Fruit fly (Drosophila melanogaster) whole organism, embryonic: ENCODE measurements around the gene Snapin.
A peak's percentile ranks its signal among the peaks of the same experiment; 100 is the strongest.

Experiments
- Bteb2 ChIP-seq: fragments of 200-800 bp; sonication (Bioruptor generic); optimal IDR thresholded peaks from 2 replicates; lab custom pipeline; 2016; ENCODE audit warnings: missing biosample characterization, missing genetic modification characterization
- CG10274 ChIP-seq: fragments of 200-800 bp; sonication (Bioruptor generic); optimal IDR thresholded peaks from 3 replicates; lab custom pipeline; 2017; ENCODE audit warnings: missing biosample characterization, mild to moderate bottlenecking, missing genetic modification characterization
- CG10321 ChIP-seq: fragments of 200-800 bp; sonication (Bioruptor generic); IDR thresholded peaks from 2 replicates; pipeline ENCODE4 v1.3.6; 2022; ENCODE audit warnings: missing biosample characterization, missing genetic modification characterization
- CG10431 ChIP-seq: fragments of 200-800 bp; sonication (Bioruptor generic); optimal IDR thresholded peaks from 3 replicates; lab custom pipeline; 2018; ENCODE audit warnings: missing biosample characterization, mild to moderate bottlenecking, missing genetic modification characterization
- CG10543 ChIP-seq: fragments of 200-800 bp; sonication (Bioruptor generic); optimal IDR thresholded peaks from 3 replicates; lab custom pipeline; 2017; ENCODE audit warnings: missing biosample characterization, mild to moderate bottlenecking, missing genetic modification characterization, moderate library complexity
- CG11093 ChIP-seq: fragments of 200-800 bp; sonication (Bioruptor generic); IDR thresholded peaks from 3 replicates; pipeline ENCODE4 v1.3.6; 2022; ENCODE audit warnings: missing biosample characterization, missing genetic modification characterization
- CG11723 ChIP-seq: fragments of 200-800 bp; sonication (Bioruptor generic); optimal IDR thresholded peaks from 2 replicates; lab custom pipeline; 2017; ENCODE audit warnings: missing biosample characterization, mild to moderate bottlenecking, missing genetic modification characterization
- CG12942 ChIP-seq: fragments of 200-800 bp; sonication (Bioruptor generic); optimal IDR thresholded peaks from 3 replicates; lab custom pipeline; 2016; ENCODE audit warnings: missing biosample characterization, missing genetic modification characterization
- CG14441 ChIP-seq: fragments of 200-800 bp; sonication (Bioruptor generic); IDR thresholded peaks from 2 replicates; pipeline ENCODE4 v1.3.6; 2022; ENCODE audit warnings: missing biosample characterization, missing genetic modification characterization
- CG2202 ChIP-seq: fragments of 200-800 bp; sonication (Bioruptor generic); optimal IDR thresholded peaks from 2 replicates; lab custom pipeline; 2018; ENCODE audit warnings: missing biosample characterization, mild to moderate bottlenecking, missing genetic modification characterization
- CG32532 ChIP-seq: fragments of 200-800 bp; sonication (Bioruptor generic); IDR thresholded peaks from 2 replicates; pipeline ENCODE4 v1.3.6; 2022; ENCODE audit warnings: missing biosample characterization, missing genetic modification characterization
- CG32772 ChIP-seq: fragments of 200-800 bp; sonication (Bioruptor generic); IDR thresholded peaks from 2 replicates; pipeline ENCODE4 v1.3.6; 2022; ENCODE audit warnings: missing biosample characterization, missing genetic modification characterization
- CG33213 ChIP-seq: fragments of 200-800 bp; sonication (Bioruptor generic); optimal IDR thresholded peaks from 3 replicates; lab custom pipeline; 2016; ENCODE audit warnings: missing biosample characterization, missing genetic modification characterization
- CG4820 ChIP-seq: fragments of 200-800 bp; sonication (Bioruptor generic); optimal IDR thresholded peaks from 3 replicates; lab custom pipeline; 2016; ENCODE audit warnings: missing biosample characterization, missing genetic modification characterization
- CG5953 ChIP-seq: fragments of 200-800 bp; sonication (Bioruptor generic); IDR thresholded peaks from 2 replicates; pipeline ENCODE4 v1.3.6; 2022; ENCODE audit warnings: missing biosample characterization, missing genetic modification characterization
- CG6765 ChIP-seq: fragments of 200-800 bp; sonication (Bioruptor generic); optimal IDR thresholded peaks from 3 replicates; lab custom pipeline; 2017; ENCODE audit warnings: missing biosample characterization, mild to moderate bottlenecking, missing genetic modification characterization
- CG7556 ChIP-seq: fragments of 200-800 bp; sonication (Bioruptor generic); optimal IDR thresholded peaks from 2 replicates; lab custom pipeline; 2017; ENCODE audit warnings: missing biosample characterization, mild to moderate bottlenecking, missing genetic modification characterization
- CG8765 ChIP-seq: fragments of 200-800 bp; sonication (Bioruptor generic); IDR thresholded peaks from 2 replicates; pipeline ENCODE4 v1.3.6; 2022; ENCODE audit warnings: missing biosample characterization, missing genetic modification characterization
- CG9215 ChIP-seq: fragments of 200-800 bp; sonication (Bioruptor generic); IDR thresholded peaks from 2 replicates; pipeline ENCODE4 v1.3.6; 2022; ENCODE audit warnings: missing biosample characterization, missing genetic modification characterization
- CoRest ChIP-seq: fragments of 200-800 bp; sonication (Bioruptor generic); optimal IDR thresholded peaks from 3 replicates; lab custom pipeline; 2018; ENCODE audit warnings: missing biosample characterization, mild to moderate bottlenecking, missing genetic modification characterization, moderate library complexity
- D19B ChIP-seq: fragments of 200-800 bp; sonication (Bioruptor generic); optimal IDR thresholded peaks from 2 replicates; lab custom pipeline; 2017; ENCODE audit warnings: missing biosample characterization, mild to moderate bottlenecking, missing genetic modification characterization
- Dip3 ChIP-seq: fragments of 200-800 bp; sonication (Bioruptor generic); optimal IDR thresholded peaks from 3 replicates; lab custom pipeline; 2016; ENCODE audit warnings: missing biosample characterization, missing genetic modification characterization
- Eip74EF ChIP-seq, 2 experiments: fragments of 200-800 bp in 1 of 2; fragments of >200 bp in 1 of 2; sonication (Bioruptor generic) in 1 of 2; optimal IDR thresholded peaks; 2 replicates each; lab custom pipeline; 2017 to 2019; ENCODE audit warnings: missing biosample characterization in 2 of 2, missing genetic modification characterization in 2 of 2, mild to moderate bottlenecking in 1 of 2, moderate library complexity in 1 of 2
- Elba2 ChIP-seq: fragments of 200-800 bp; sonication (Bioruptor generic); optimal IDR thresholded peaks from 3 replicates; lab custom pipeline; 2016; ENCODE audit warnings: missing biosample characterization, missing genetic modification characterization
- Gsc ChIP-seq: fragments of 200-800 bp; sonication (Bioruptor generic); IDR thresholded peaks from 2 replicates; pipeline ENCODE4 v1.3.6; 2022; ENCODE audit warnings: missing biosample characterization, missing genetic modification characterization
- HLHmδ ChIP-seq: fragments of 200-800 bp; sonication (Bioruptor generic); optimal IDR thresholded peaks from 2 replicates; lab custom pipeline; 2018; ENCODE audit warnings: missing biosample characterization, mild to moderate bottlenecking, missing genetic modification characterization, moderate library complexity
- Hey ChIP-seq: fragments of 200-800 bp; sonication (Bioruptor generic); optimal IDR thresholded peaks from 3 replicates; lab custom pipeline; 2018; ENCODE audit warnings: missing biosample characterization, mild to moderate bottlenecking, missing genetic modification characterization
- Hr3 ChIP-seq: fragments of 200-800 bp; sonication (Bioruptor generic); optimal IDR thresholded peaks from 3 replicates; lab custom pipeline; 2016; ENCODE audit warnings: missing biosample characterization, missing genetic modification characterization
- MBD-R2 ChIP-seq: fragments of 200-800 bp; sonication (Bioruptor generic); IDR thresholded peaks from 2 replicates; pipeline ENCODE4 v1.3.6; 2022; ENCODE audit warnings: missing biosample characterization, missing genetic modification characterization
- NC2α ChIP-seq: fragments of 200-800 bp; sonication (Bioruptor generic); optimal IDR thresholded peaks from 2 replicates; lab custom pipeline; 2016; ENCODE audit warnings: missing biosample characterization, missing genetic modification characterization
- NC2β ChIP-seq: fragments of 200-800 bp; sonication (Bioruptor generic); optimal IDR thresholded peaks from 2 replicates; lab custom pipeline; 2016; ENCODE audit warnings: missing biosample characterization, missing genetic modification characterization
- Nf-YB ChIP-seq: fragments of 200-800 bp; sonication (Bioruptor generic); optimal IDR thresholded peaks from 3 replicates; lab custom pipeline; 2019; ENCODE audit warnings: missing biosample characterization, mild to moderate bottlenecking, missing genetic modification characterization, moderate library complexity
- Rx ChIP-seq: fragments of 200-800 bp; sonication (Bioruptor generic); IDR thresholded peaks from 2 replicates; pipeline ENCODE4 v1.3.6; 2022; ENCODE audit warnings: missing biosample characterization, missing genetic modification characterization
- Spps ChIP-seq: fragments of 200-800 bp; sonication (Bioruptor generic); optimal IDR thresholded peaks from 2 replicates; lab custom pipeline; 2018; ENCODE audit warnings: missing biosample characterization, mild to moderate bottlenecking, missing genetic modification characterization
- TFAM ChIP-seq: fragments of 200-800 bp; sonication (Bioruptor generic); optimal IDR thresholded peaks from 2 replicates; lab custom pipeline; 2017; ENCODE audit warnings: missing biosample characterization, missing genetic modification characterization, inconsistent platforms
- Taf1 ChIP-seq: fragments of 200-800 bp; sonication (Bioruptor generic); IDR thresholded peaks from 2 replicates; pipeline ENCODE4 v1.3.6; 2022; ENCODE audit warnings: missing biosample characterization, missing genetic modification characterization
- ara ChIP-seq: fragments of 200-800 bp; sonication (Bioruptor generic); IDR thresholded peaks from 2 replicates; pipeline ENCODE4 v1.3.6; 2022; ENCODE audit warnings: missing biosample characterization, missing genetic modification characterization
- chinmo ChIP-seq: fragments of 200-800 bp; sonication (Bioruptor generic); IDR thresholded peaks from 4 replicates; pipeline ENCODE4 v1.3.6; 2022; ENCODE audit warnings: missing biosample characterization, missing genetic modification characterization; ENCODE audit not compliant: partially characterized antibody
- crol ChIP-seq: fragments of 200-800 bp; sonication (Bioruptor generic); IDR thresholded peaks from 2 replicates; pipeline ENCODE4 v1.3.6; 2022; ENCODE audit warnings: missing biosample characterization, missing genetic modification characterization
- esg ChIP-seq: fragments of 200-800 bp; sonication (Bioruptor generic); conservative IDR thresholded peaks from 2 replicates; pipeline ENCODE4 v1.3.6; 2022; ENCODE audit warnings: missing biosample characterization, missing genetic modification characterization
- fd96Cb ChIP-seq: fragments of 200-800 bp; sonication (Bioruptor generic); optimal IDR thresholded peaks from 2 replicates; lab custom pipeline; 2018; ENCODE audit warnings: missing biosample characterization, mild to moderate bottlenecking, missing genetic modification characterization, moderate library complexity
- gcm ChIP-seq: fragments of 200-800 bp; sonication (Bioruptor generic); optimal IDR thresholded peaks from 2 replicates; lab custom pipeline; 2019; ENCODE audit warnings: missing biosample characterization, mild to moderate bottlenecking, missing genetic modification characterization, moderate library complexity
- gt ChIP-seq: fragments of 200-800 bp; sonication (Bioruptor generic); IDR thresholded peaks from 2 replicates; pipeline ENCODE4 v1.3.6; 2022; ENCODE audit warnings: missing biosample characterization, missing genetic modification characterization
- lov ChIP-seq, 2 experiments: fragments of 200-800 bp in 1 of 2; fragments of >200 bp in 1 of 2; sonication (Bioruptor generic) in 1 of 2; IDR thresholded peaks in 1 of 2; optimal IDR thresholded peaks in 1 of 2; 2 replicates in 1 of 2; 3 replicates in 1 of 2; pipeline versions ENCODE4 v1.3.6 to Lab custom; 2017 to 2022; ENCODE audit warnings: missing biosample characterization in 1 of 2, missing genetic modification characterization in 1 of 2
- maf-S ChIP-seq: fragments of 200-800 bp; sonication (Bioruptor generic); optimal IDR thresholded peaks from 2 replicates; lab custom pipeline; 2016; ENCODE audit warnings: missing biosample characterization, missing genetic modification characterization
- rib ChIP-seq: fragments of 200-800 bp; sonication (Bioruptor generic); IDR thresholded peaks from 2 replicates; pipeline ENCODE4 v1.3.6; 2022; ENCODE audit warnings: missing biosample characterization, missing genetic modification characterization
- sd ChIP-seq: fragments of 200-800 bp; sonication (Bioruptor generic); optimal IDR thresholded peaks from 3 replicates; lab custom pipeline; 2018; ENCODE audit warnings: missing biosample characterization, mild to moderate bottlenecking, missing genetic modification characterization, moderate library complexity
- sens-2 ChIP-seq: fragments of 200-800 bp; sonication (Bioruptor generic); IDR thresholded peaks from 2 replicates; pipeline ENCODE4 v1.3.6; 2022; ENCODE audit warnings: missing biosample characterization, missing genetic modification characterization
- slp2 ChIP-seq: fragments of 200-800 bp; sonication (Bioruptor generic); optimal IDR thresholded peaks from 2 replicates; lab custom pipeline; 2016; ENCODE audit warnings: missing biosample characterization, missing genetic modification characterization
- sr ChIP-seq: fragments of 200-800 bp; sonication (Bioruptor generic); IDR thresholded peaks from 3 replicates; pipeline ENCODE4 v1.3.6; 2022; ENCODE audit warnings: missing biosample characterization, missing genetic modification characterization
- ssp ChIP-seq: fragments of 200-800 bp; sonication (Bioruptor generic); IDR thresholded peaks from 2 replicates; pipeline ENCODE4 v1.3.6; 2022; ENCODE audit warnings: missing biosample characterization, missing genetic modification characterization
- wek ChIP-seq: fragments of 200-800 bp; sonication (Bioruptor generic); optimal IDR thresholded peaks from 3 replicates; lab custom pipeline; 2018; ENCODE audit warnings: missing biosample characterization, mild to moderate bottlenecking, missing genetic modification characterization, moderate library complexity

Snapin gene

DNA sequence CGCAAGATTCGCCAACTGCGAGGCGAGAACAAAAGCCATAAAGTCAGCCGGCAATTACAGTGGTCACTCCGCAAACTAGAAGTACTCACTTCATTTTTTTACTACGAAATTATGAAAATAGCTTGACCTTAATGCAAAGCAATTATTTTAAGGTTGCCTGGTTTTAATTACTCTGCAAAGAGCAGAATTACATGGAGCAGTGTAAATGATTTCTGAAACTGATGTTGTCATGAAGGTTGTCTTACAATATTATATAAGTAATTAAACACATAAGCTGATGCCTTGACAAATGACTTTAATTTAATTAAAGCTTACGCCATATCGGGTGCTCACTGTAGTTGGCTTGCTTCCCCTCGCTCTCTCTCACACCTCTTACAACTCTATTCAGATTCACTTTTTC is 25.3 kb downstream of the Snapin start (continued):
- no peak for TF ChIP-seq HLHmδ (GFP tag; lab: Kevin White, UChicago)
- TF ChIP-seq NC2α: no peak
- peak; percentile 39 for TF ChIP-seq crol (GFP tag; lab: Robert Waterston, UW)
- TF ChIP-seq CG32532: peak; percentile 71
- TF ChIP-seq CG11093 (GFP tag; lab: Robert Waterston, UW): no peak
- TF ChIP-seq MBD-R2 (GFP tag; lab: Robert Waterston, UW): no peak; the same call in 1 of the 2 replicates
- no peak for TF ChIP-seq ara (GFP tag; lab: Robert Waterston, UW)
- peak; percentile 26 for TF ChIP-seq fd96Cb (tag; lab: Kevin White, UChicago)
- peak; percentile 27 for TF ChIP-seq CG6765 (GFP tag; lab: Kevin White, UChicago)
- TF ChIP-seq Taf1 (GFP tag; lab: Robert Waterston, UW): no peak
- peak; percentile 56 for TF ChIP-seq CoRest
- no peak for TF ChIP-seq CG10543
- no peak for TF ChIP-seq CG33213
- TF ChIP-seq CG8765 (GFP tag; lab: Robert Waterston, UW): no peak
- no peak for TF ChIP-seq CG10321
- no peak for TF ChIP-seq Rx (GFP tag; lab: Robert Waterston, UW)
- TF ChIP-seq CG32772: no peak
- TF ChIP-seq sd (tag; lab: Kevin White, UChicago): no peak
- peak; percentile 3 for TF ChIP-seq Hr3
- TF ChIP-seq Dip3 (GFP tag; lab: Kevin White, UChicago): peak; percentile 58
- TF ChIP-seq lov (optimal IDR thresholded peaks at IDR 0.05; lab: Kevin White, UChicago): no peak
- TF ChIP-seq lov (GFP tag; IDR thresholded peaks at IDR 0.05; lab: Robert Waterston, UW): no peak
- peak; percentile 17 for TF ChIP-seq slp2 (GFP tag; lab: Kevin White, UChicago)
- no peak for TF ChIP-seq Nf-YB
- TF ChIP-seq CG2202: no peak
- TF ChIP-seq ssp (GFP tag; lab: Robert Waterston, UW): 0 out of 2 replicates have a peak, but pooled peaks have one; percentile 9
- TF ChIP-seq wek (GFP tag; lab: Kevin White, UChicago): no peak
- TF ChIP-seq NC2β (GFP tag; lab: Kevin White, UChicago): no peak
- peak; percentile 38 for TF ChIP-seq D19B (GFP tag; lab: Kevin White, UChicago)
- TF ChIP-seq maf-S (GFP tag; lab: Kevin White, UChicago): peak; percentile 21
- peak; percentile 42 for TF ChIP-seq Bteb2 (GFP tag; lab: Kevin White, UChicago)
- no peak for TF ChIP-seq Hey
- no peak for TF ChIP-seq Gsc
- no peak for TF ChIP-seq rib (GFP tag; lab: Robert Waterston, UW)
- TF ChIP-seq CG14441: 0 out of 2 replicates have a peak, but pooled peaks have one; percentile 18
- TF ChIP-seq CG10431 (GFP tag; lab: Kevin White, UChicago): no peak
- TF ChIP-seq CG5953 (GFP tag; lab: Robert Waterston, UW): no peak
- TF ChIP-seq CG4820 (GFP tag; lab: Kevin White, UChicago): peak; percentile 30
- no peak for TF ChIP-seq Spps (tag; lab: Kevin White, UChicago)
- no peak for TF ChIP-seq CG12942 (GFP tag; lab: Kevin White, UChicago)
- TF ChIP-seq esg (GFP tag; lab: Robert Waterston, UW): peak; percentile 39
- TF ChIP-seq CG10274 (GFP tag; lab: Kevin White, UChicago): no peak
- no peak for TF ChIP-seq Elba2 (GFP tag; lab: Kevin White, UChicago)
- TF ChIP-seq gt (GFP tag; lab: Robert Waterston, UW): no peak
- no peak for TF ChIP-seq gcm (GFP tag; lab: Kevin White, UChicago)
- peak; percentile 47 for TF ChIP-seq CG9215 (GFP tag; lab: Robert Waterston, UW)
- TF ChIP-seq Eip74EF (GFP tag; optimal IDR thresholded peaks at IDR 0.05; lab: Kevin White, UChicago): no peak
- TF ChIP-seq CG7556 (GFP tag; lab: Kevin White, UChicago): peak; percentile 42
- TF ChIP-seq chinmo (GFP tag; lab: Robert Waterston, UW): no peak
- TF ChIP-seq sens-2 (GFP tag; lab: Robert Waterston, UW): no peak
- TF ChIP-seq sr (GFP tag; lab: Robert Waterston, UW): no peak
- no peak for TF ChIP-seq TFAM
- TF ChIP-seq CG11723 (GFP tag; lab: Kevin White, UChicago): peak; percentile 16
